Worm (Caenorhabditis elegans): ENCODE results near the gene math-38.

DNA sequence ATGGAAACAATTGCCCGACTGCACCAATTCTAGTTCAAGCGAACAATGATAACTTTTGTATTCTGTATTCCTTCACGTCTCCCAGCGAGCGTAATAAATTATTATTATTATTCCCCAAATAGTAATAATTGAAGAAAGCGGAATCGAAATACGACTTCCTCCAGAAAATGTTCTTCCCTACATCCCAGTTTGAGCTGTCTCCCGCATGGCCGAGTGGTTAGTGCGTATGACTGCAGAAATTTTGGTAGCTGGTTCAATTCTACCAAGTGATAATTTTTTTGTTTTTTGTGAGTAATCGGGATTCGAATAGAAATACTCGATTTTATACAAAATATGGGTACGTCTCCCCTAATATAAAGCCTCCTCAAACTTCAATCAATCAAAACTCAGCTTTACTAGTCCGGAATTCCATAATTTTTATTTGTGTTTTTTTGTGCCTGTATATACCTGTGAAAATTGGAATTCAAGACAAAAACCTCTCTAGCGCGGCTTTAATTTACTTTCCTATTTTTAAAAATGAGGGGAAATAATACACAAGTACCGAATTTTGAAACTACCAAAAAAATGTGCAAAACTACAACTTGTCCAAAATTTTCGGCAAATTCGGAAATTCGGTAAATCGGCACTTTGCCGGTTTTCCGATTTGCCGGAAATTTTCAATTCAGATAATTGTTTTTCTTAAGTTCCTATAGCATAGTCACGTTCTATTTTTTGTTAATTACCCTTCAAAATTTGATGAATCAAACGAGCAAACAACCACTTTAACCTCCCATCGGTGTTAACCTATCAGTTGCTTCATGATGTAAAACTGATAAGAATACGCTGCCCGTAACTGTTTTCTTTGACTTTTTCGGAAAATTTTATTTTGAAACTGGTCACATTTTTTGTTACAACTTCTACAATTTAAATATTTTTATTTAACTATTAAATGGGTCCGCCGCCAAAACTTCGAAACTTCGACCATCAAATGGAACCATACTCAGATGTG lies 17.6 kb upstream of the math-38 start, which contains the start of gene bath-46:
- no peak for TF ChIP-seq rnt-1 (tag; optimal IDR thresholded peaks at IDR 0.05)
- no peak for TF ChIP-seq F13H6.1 (tag; optimal IDR thresholded peaks at IDR 0.05)
- TF ChIP-seq pat-9 (tag; optimal IDR thresholded peaks at IDR 0.05), result no peak
- no peak for TF ChIP-seq pag-3 (tag; optimal IDR thresholded peaks at IDR 0.05; ENCODE audit: borderline replicate concordance)
